Worm (Caenorhabditis elegans) whole organism, midembryonic: ENCODE measurements around the gene Y54G2A.77.

Source experiments
- cog-1 ChIP-seq: sonication (generic microtip); optimal IDR thresholded peaks from 2 replicates; lab custom pipeline; 2016; ENCODE audit warnings: missing genetic modification characterization, missing compliant biosample characterization
- flt-1 ChIP-seq: fragments of 200-800 bp; sonication (Bioruptor generic); IDR thresholded peaks from 2 replicates; pipeline ENCODE4 v1.3.6; 2022; ENCODE audit warnings: missing genetic modification characterization, missing compliant biosample characterization
- klf-2 ChIP-seq: fragments of 200-800 bp; sonication (Bioruptor generic); conservative IDR thresholded peaks from 2 replicates; pipeline ENCODE4 v1.3.6; 2022; ENCODE audit warnings: missing genetic modification reagents, missing genetic modification characterization, missing compliant biosample characterization
- med-1 ChIP-seq: sonication (generic microtip); optimal IDR thresholded peaks from 2 replicates; lab custom pipeline; 2017; ENCODE audit warnings: missing genetic modification characterization, mild to moderate bottlenecking, missing compliant biosample characterization, antibody characterized with exemption, missing genetic modification reagents; ENCODE audit not compliant: insufficient read depth
- tab-1 ChIP-seq: fragments of 200-800 bp; sonication (Bioruptor generic); IDR thresholded peaks from 2 replicates; pipeline ENCODE4 v1.3.6; 2022; ENCODE audit warnings: missing genetic modification characterization, missing compliant biosample characterization
- ztf-23 ChIP-seq: fragments of 200-800 bp; sonication (Bioruptor generic); IDR thresholded peaks from 2 replicates; pipeline ENCODE4 v1.3.6; 2022; ENCODE audit warnings: missing genetic modification reagents, missing genetic modification characterization, missing compliant biosample characterization
- ztf-29 ChIP-seq: fragments of 200-800 bp; sonication (Bioruptor generic); IDR thresholded peaks from 2 replicates; pipeline ENCODE4 v1.3.6; 2022; ENCODE audit warnings: missing genetic modification reagents, missing genetic modification characterization, missing compliant biosample characterization

- TF ChIP-seq ztf-23 (GFP tag; lab: Robert Waterston, UW): no peak
- no peak for TF ChIP-seq tab-1
- no peak for TF ChIP-seq flt-1 (GFP tag; lab: Robert Waterston, UW)
- TF ChIP-seq klf-2: no peak
- TF ChIP-seq ztf-29 (GFP tag; lab: Robert Waterston, UW): no peak
- no peak for TF ChIP-seq med-1
- TF ChIP-seq cog-1: no peak
These were observed 19.9 kb upstream of the Y54G2A.77 start, which contains the start of gene nhr-277 for ce11 chrIV:2742470-2743044.
